Worm (Caenorhabditis elegans): ENCODE measurements around the gene vab-2.

- TF ChIP-seq dmd-4 (tag; optimal IDR thresholded peaks at IDR 0.05) (no peak), gmeb-1 (tag; optimal IDR thresholded peaks at IDR 0.05) (no peak), skn-1 (tag; optimal IDR thresholded peaks at IDR 0.05) (no peak), nhr-6 (tag; optimal IDR thresholded peaks at IDR 0.05) (no peak), snpc-4 (tag; optimal IDR thresholded peaks at IDR 0.05) (no peak), unc-62 (GFP tag; optimal IDR thresholded peaks at IDR 0.05) (no peak), nhr-11 (tag; optimal IDR thresholded peaks at IDR 0.05) (no peak), ztf-11 (tag; optimal IDR thresholded peaks at IDR 0.05) (no peak), alr-1 (tag; optimal IDR thresholded peaks at IDR 0.05) (no peak), lin-11 (tag; optimal IDR thresholded peaks at IDR 0.05) (no peak)
These were observed 30.8 kb upstream of the vab-2 start for ce11 chrIV:3797442-3797841.

All from whole organism, L2 larva.